Worm (Caenorhabditis elegans) whole organism, midembryonic: ENCODE data around the gene tsp-9.

Experiments used
- T22C8.4 ChIP-seq: fragments of 200-800 bp; sonication (Bioruptor generic); IDR thresholded peaks from 2 replicates; pipeline ENCODE4 v1.3.6; 2022; ENCODE audit warnings: missing genetic modification characterization, missing compliant biosample characterization
- cog-1 ChIP-seq: sonication (generic microtip); optimal IDR thresholded peaks from 2 replicates; lab custom pipeline; 2016; ENCODE audit warnings: missing genetic modification characterization, missing compliant biosample characterization
- flt-1 ChIP-seq: fragments of 200-800 bp; sonication (Bioruptor generic); IDR thresholded peaks from 2 replicates; pipeline ENCODE4 v1.3.6; 2022; ENCODE audit warnings: missing genetic modification characterization, missing compliant biosample characterization
- klf-2 ChIP-seq: fragments of 200-800 bp; sonication (Bioruptor generic); conservative IDR thresholded peaks from 2 replicates; pipeline ENCODE4 v1.3.6; 2022; ENCODE audit warnings: missing genetic modification reagents, missing genetic modification characterization, missing compliant biosample characterization
- med-1 ChIP-seq: sonication (generic microtip); optimal IDR thresholded peaks from 2 replicates; lab custom pipeline; 2017; ENCODE audit warnings: missing genetic modification characterization, mild to moderate bottlenecking, missing compliant biosample characterization, antibody characterized with exemption, missing genetic modification reagents; ENCODE audit not compliant: insufficient read depth
- ref-1 ChIP-seq: fragments of 200-800 bp; sonication (Bioruptor generic); conservative IDR thresholded peaks from 2 replicates; pipeline ENCODE4 v1.3.6; 2022; ENCODE audit warnings: missing genetic modification reagents, missing genetic modification characterization, missing compliant biosample characterization
- tab-1 ChIP-seq: fragments of 200-800 bp; sonication (Bioruptor generic); IDR thresholded peaks from 2 replicates; pipeline ENCODE4 v1.3.6; 2022; ENCODE audit warnings: missing genetic modification characterization, missing compliant biosample characterization
- ztf-23 ChIP-seq: fragments of 200-800 bp; sonication (Bioruptor generic); IDR thresholded peaks from 2 replicates; pipeline ENCODE4 v1.3.6; 2022; ENCODE audit warnings: missing genetic modification reagents, missing genetic modification characterization, missing compliant biosample characterization
- ztf-29 ChIP-seq: fragments of 200-800 bp; sonication (Bioruptor generic); IDR thresholded peaks from 2 replicates; pipeline ENCODE4 v1.3.6; 2022; ENCODE audit warnings: missing genetic modification reagents, missing genetic modification characterization, missing compliant biosample characterization

tsp-9 gene

DNA sequence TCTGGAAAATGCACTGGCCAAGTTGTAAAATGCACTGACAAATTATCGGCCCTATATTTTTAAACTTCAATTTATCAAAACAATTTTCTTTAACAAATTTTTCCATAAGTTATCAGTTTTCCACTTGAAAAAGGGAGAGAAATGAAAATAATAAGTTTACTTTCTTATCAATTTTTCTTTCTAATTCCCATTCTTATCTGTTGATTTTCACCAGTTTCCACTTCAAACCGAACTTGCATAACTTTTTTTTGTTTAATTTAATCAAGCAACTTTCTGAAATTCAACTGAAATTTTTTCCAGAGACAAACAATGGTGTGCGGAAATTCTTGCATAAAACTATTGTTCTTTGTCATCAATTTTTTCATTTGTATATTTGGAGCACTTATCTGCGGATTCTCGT, at the start of gene tsp-9:
tsp-9 (plus strand) TSS at position 301 of the 400 bp plus-strand sequence.
- TF ChIP-seq klf-2 (GFP tag; lab: Robert Waterston, UW), result no peak
- TF ChIP-seq T22C8.4, result no peak
- TF ChIP-seq med-1 (GFP tag; lab: Kevin White, UChicago), result no peak
- TF ChIP-seq flt-1 (GFP tag; lab: Robert Waterston, UW), result no peak
- no peak for TF ChIP-seq tab-1 (GFP tag; lab: Robert Waterston, UW)
- TF ChIP-seq cog-1 (tag; lab: Kevin White, UChicago), result no peak
- no peak for TF ChIP-seq ztf-23 (GFP tag; lab: Robert Waterston, UW)
- TF ChIP-seq ref-1 (GFP tag; lab: Robert Waterston, UW), result no peak
- no peak for TF ChIP-seq ztf-29 (GFP tag; lab: Robert Waterston, UW)

- TF ChIP-seq ztf-23 (GFP tag; lab: Robert Waterston, UW) (no peak), klf-2 (GFP tag; lab: Robert Waterston, UW) (no peak), med-1 (GFP tag; lab: Kevin White, UChicago) (no peak), cog-1 (tag; lab: Kevin White, UChicago) (no peak), ztf-29 (GFP tag; lab: Robert Waterston, UW) (no peak), tab-1 (GFP tag; lab: Robert Waterston, UW) (no peak)
Observed at ce11 chrX:1202638-1203037, 43.2 kb upstream of the tsp-9 start.

ce11 chrX:1206029-1206428, 39.8 kb upstream of the tsp-9 start, which contains the start of gene T13G4.7:
Gene T13G4.7 (minus strand): TSS chrX:1206129.
- no peak for TF ChIP-seq ztf-29 (GFP tag; lab: Robert Waterston, UW)
- no peak for TF ChIP-seq klf-2 (GFP tag; lab: Robert Waterston, UW)
- TF ChIP-seq T22C8.4, result no peak
- TF ChIP-seq ref-1 (GFP tag; lab: Robert Waterston, UW), result no peak
- TF ChIP-seq flt-1 (GFP tag; lab: Robert Waterston, UW), result no peak
- TF ChIP-seq med-1 (GFP tag; lab: Kevin White, UChicago), result no peak
- TF ChIP-seq tab-1 (GFP tag; lab: Robert Waterston, UW), result no peak
- no peak for TF ChIP-seq ztf-23 (GFP tag; lab: Robert Waterston, UW)
- TF ChIP-seq cog-1 (tag; lab: Kevin White, UChicago), result no peak

DNA sequence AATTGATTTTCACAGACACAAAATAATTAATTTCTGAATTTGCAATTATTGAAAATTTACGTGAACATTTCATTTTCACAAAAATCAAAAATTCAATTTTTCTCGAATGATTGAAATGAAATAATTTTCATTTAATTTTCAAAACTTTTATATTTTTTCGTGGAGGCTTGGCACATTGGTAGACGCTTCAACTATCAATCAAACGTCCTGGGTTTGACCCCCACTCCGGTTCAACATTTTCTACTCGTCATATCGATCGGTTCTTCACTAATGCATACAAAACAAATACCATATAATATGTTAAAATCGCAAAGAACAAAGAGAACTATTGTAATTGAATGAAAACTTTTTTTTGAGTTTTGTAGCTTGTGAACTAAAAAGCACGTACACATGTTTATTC, 37.9 kb upstream of the tsp-9 start:
- TF ChIP-seq cog-1 (tag; lab: Kevin White, UChicago) (no peak), flt-1 (GFP tag; lab: Robert Waterston, UW) (no peak)

DNA sequence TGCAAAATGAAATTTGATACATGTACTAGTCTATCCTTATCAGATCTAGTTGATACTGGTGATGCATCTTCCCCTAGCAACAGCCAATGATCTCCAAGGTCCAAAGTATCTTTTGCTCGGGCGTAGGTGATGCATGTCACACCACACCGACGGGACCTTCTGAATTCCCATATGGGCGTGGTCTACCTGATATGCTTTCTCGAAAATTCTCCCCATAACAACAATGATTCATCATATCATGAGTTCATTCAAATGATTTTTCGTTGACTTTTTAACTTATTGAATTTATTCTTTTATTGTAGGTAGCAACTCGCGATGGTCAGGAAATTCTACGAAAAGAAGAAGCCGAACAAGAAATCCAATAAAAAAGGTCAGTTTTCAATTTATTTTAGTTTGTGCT, 36.7 kb upstream of the tsp-9 start, which contains the start of gene C46H3.1:
C46H3.1 (plus strand) TSS at position 301 of the 400 bp plus-strand sequence.
- TF ChIP-seq cog-1 (tag; lab: Kevin White, UChicago) (no peak), T22C8.4 (no peak), flt-1 (GFP tag; lab: Robert Waterston, UW) (no peak), tab-1 (GFP tag; lab: Robert Waterston, UW) (no peak), ref-1 (GFP tag; lab: Robert Waterston, UW) (no peak), ztf-23 (GFP tag; lab: Robert Waterston, UW) (no peak), med-1 (GFP tag; lab: Kevin White, UChicago) (no peak), ztf-29 (GFP tag; lab: Robert Waterston, UW) (no peak), klf-2 (GFP tag; lab: Robert Waterston, UW) (no peak)

DNA sequence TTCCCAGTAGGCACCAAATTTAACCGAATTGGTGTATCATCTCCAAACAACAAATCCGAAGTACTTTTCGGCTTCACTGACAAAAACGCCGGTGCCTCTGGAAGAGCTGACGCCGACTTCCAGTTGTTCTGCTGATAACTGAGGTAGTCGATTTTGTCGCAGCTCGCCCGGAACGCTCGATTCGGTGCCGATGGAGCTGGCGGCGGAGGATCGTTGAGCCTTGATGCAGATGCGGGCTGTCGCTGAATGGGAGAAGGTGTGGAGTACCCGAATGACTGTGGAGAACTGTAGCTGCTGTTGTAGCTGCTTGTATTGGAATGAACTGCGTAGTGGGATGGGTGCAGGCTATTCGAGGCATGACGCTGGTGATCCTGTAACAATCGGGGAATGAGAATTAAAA, 32.7 kb upstream of the tsp-9 start:
- TF ChIP-seq cog-1 (tag; lab: Kevin White, UChicago), result no peak
- TF ChIP-seq ztf-29 (GFP tag; lab: Robert Waterston, UW), result no peak
- TF ChIP-seq tab-1 (GFP tag; lab: Robert Waterston, UW), result no peak
- TF ChIP-seq klf-2 (GFP tag; lab: Robert Waterston, UW), result no peak
- no peak for TF ChIP-seq T22C8.4
- TF ChIP-seq ref-1 (GFP tag; lab: Robert Waterston, UW), result no peak
- no peak for TF ChIP-seq flt-1 (GFP tag; lab: Robert Waterston, UW)
- TF ChIP-seq ztf-23 (GFP tag; lab: Robert Waterston, UW), result no peak
- no peak for TF ChIP-seq med-1 (GFP tag; lab: Kevin White, UChicago)

DNA sequence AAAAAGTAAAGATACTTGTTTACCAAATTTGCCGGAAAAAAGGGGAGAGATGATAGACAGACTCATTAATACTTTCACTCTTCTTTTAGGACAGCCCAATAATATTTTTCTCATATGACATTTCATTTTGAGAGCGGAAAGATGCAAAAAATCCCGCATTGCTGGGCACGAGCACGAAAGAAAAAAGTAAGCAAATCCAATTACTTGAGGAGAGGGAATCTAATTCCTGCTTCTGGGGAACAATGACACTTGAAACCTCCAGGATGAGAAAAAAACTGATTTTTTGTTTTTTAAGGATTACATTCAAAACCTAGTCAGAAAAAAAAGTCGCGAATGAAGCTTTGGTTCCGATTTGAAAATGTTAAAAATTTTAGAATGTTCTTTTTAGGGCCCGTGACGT, 29.0 kb upstream of the tsp-9 start:
- no peak for TF ChIP-seq flt-1 (GFP tag; lab: Robert Waterston, UW)
- TF ChIP-seq T22C8.4, result no peak
- TF ChIP-seq ztf-23 (GFP tag; lab: Robert Waterston, UW), result no peak

- TF ChIP-seq tab-1 (GFP tag; lab: Robert Waterston, UW) (no peak), ztf-23 (GFP tag; lab: Robert Waterston, UW) (no peak), flt-1 (GFP tag; lab: Robert Waterston, UW) (no peak), klf-2 (GFP tag; lab: Robert Waterston, UW) (no peak), med-1 (GFP tag; lab: Kevin White, UChicago) (no peak)
Observed at ce11 chrX:1218457-1218856, 27.4 kb upstream of the tsp-9 start.

DNA sequence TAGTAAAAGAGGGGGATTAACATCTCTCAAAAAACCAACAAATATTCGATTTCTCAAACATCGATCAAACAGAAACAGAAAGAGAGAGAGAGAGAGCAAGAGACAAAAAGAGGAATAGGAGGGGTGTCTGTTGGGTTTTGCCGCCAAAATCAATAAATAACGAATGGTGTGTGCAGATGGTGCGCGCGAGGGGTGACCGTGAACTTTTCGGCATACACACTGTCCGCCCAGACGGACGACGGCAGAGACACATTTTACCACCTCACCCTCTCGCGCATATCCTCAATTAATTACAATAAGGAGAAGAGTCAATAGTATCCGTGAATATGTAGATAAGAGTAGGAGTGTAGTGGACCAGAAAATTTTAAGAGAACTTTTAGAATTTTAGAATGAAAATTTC, 23.4 kb upstream of the tsp-9 start:
- no peak for TF ChIP-seq ztf-23 (GFP tag; lab: Robert Waterston, UW)
- peak; percentile 48; the same call in 1 of the 2 replicates for TF ChIP-seq T22C8.4

DNA sequence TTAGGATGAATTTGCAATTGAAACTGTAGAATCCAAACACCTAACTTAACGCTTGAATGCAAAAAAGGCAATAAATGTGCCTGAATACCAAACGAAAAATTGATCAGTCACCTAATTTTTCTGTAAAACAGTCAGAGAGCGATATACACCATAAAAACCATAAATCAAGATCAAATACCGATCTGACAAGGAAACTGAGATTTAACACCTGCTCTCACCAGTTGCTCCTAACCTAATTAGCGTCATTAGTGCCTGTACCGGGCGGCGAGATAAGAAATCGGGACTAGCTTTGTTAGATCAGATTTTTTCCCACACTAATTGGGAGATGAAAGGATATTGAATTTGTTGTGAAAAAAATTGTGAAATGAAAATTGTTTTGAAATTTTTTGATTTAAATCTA, 22.7 kb upstream of the tsp-9 start:
- no peak for TF ChIP-seq T22C8.4
- TF ChIP-seq cog-1 (tag; lab: Kevin White, UChicago), result no peak
- no peak for TF ChIP-seq med-1 (GFP tag; lab: Kevin White, UChicago)
- TF ChIP-seq tab-1 (GFP tag; lab: Robert Waterston, UW), result no peak
- no peak for TF ChIP-seq ztf-23 (GFP tag; lab: Robert Waterston, UW)
- TF ChIP-seq ztf-29 (GFP tag; lab: Robert Waterston, UW), result no peak
- no peak for TF ChIP-seq flt-1 (GFP tag; lab: Robert Waterston, UW)
- TF ChIP-seq ref-1 (GFP tag; lab: Robert Waterston, UW), result no peak
- TF ChIP-seq klf-2 (GFP tag; lab: Robert Waterston, UW), result no peak
